Fruit fly (Drosophila melanogaster): Measurements from ENCODE around the gene CG9213.

CG9213 gene

DNA sequence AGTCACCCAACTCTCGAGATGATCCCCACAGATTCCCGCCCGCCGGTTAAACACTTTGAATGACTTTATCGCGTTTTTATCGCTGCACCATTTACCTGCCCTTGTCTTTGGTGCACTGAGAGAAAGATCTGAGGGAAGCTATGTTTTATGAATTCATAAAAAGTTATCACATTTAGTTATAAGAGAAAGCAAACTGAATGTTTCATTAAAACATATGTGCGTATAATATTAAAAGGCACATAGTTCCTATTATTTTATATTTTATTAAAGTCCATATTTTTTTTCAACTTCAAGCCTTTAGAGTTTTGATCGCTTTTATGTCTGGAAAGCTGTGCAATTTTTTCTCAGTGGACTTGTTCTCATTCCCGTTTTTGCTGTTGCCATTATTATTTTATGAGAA is 44.0 kb downstream of the CG9213 start (continued):
- TF ChIP-seq Meics (GFP tag; optimal IDR thresholded peaks at IDR 0.05) (peak; percentile 19), CG10979 (tag; optimal IDR thresholded peaks at IDR 0.05) (peak; percentile 8), CG11504 (tag; optimal IDR thresholded peaks at IDR 0.05) (peak; percentile 59), CG2712 (tag; optimal IDR thresholded peaks at IDR 0.05) (peak; percentile 8), CG2678 (tag; optimal IDR thresholded peaks at IDR 0.05) (peak; percentile 39), nmo (GFP tag; optimal IDR thresholded peaks at IDR 0.05) (peak; percentile 28), ro (GFP tag; IDR thresholded peaks at IDR 0.05) (no peak), CG31441 (GFP tag; IDR thresholded peaks at IDR 0.05) (0 out of 2 replicates have a peak, but pooled peaks have one; percentile 28), CG7839 (tag; optimal IDR thresholded peaks at IDR 0.05) (peak; percentile 50), CG7556 (GFP tag; optimal IDR thresholded peaks at IDR 0.05) (peak; percentile 29), CG30403 (GFP tag; optimal IDR thresholded peaks at IDR 0.05) (peak; percentile 9), CG12391 (tag; optimal IDR thresholded peaks at IDR 0.05) (peak; percentile 27), CG12155 (GFP tag; optimal IDR thresholded peaks at IDR 0.05) (no peak)

DNA sequence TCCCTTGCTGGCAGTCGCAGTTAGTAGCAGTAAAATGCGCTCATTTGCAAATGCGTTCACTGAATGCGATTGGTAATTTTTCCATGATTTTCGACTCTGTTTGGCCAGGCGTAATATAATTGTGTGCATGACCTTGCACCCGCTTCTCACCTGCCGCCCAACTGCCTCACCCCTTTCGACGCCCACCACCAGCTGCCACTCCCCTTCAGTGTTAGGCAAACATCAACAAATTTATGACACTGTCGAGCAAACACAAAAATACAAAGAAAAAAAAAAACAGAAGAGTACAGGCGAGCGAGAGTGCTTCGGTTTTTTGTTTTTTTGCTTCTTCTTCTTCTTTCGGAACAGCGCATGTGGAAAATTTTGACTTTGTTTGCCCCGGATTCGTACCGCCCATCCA is 44.4 kb downstream of the CG9213 start:
- no peak for TF ChIP-seq CG42726 (GFP tag; IDR thresholded peaks at IDR 0.05; ENCODE audit: partially characterized antibody)
- TF ChIP-seq Asciz (GFP tag; optimal IDR thresholded peaks at IDR 0.05): peak; percentile 1
- TF ChIP-seq Rx (GFP tag; IDR thresholded peaks at IDR 0.05): no peak
- peak; percentile 44 for TF ChIP-seq Med (GFP tag)
- no peak for TF ChIP-seq CG2129 (GFP tag; IDR thresholded peaks at IDR 0.05; ENCODE audit: partially characterized antibody)
- peak; percentile 36 for TF ChIP-seq ATbp (GFP tag; optimal IDR thresholded peaks at IDR 0.05)
- TF ChIP-seq ash1 (GFP tag; optimal IDR thresholded peaks at IDR 0.05): no peak
- TF ChIP-seq sob (GFP tag; IDR thresholded peaks at IDR 0.05): no peak
- peak; percentile 20 for TF ChIP-seq sqz (GFP tag; optimal IDR thresholded peaks at IDR 0.05)
- TF ChIP-seq chinmo (GFP tag; IDR thresholded peaks at IDR 0.05; ENCODE audit: partially characterized antibody): 0 out of 4 replicates have a peak, but pooled peaks have one; percentile 9
- peak; percentile 31 for TF ChIP-seq CG17385 (GFP tag; optimal IDR thresholded peaks at IDR 0.05)
- 0 out of 2 replicates have a peak, but pooled peaks have one; percentile 52 for TF ChIP-seq crol (GFP tag; IDR thresholded peaks at IDR 0.05)
- no peak for TF ChIP-seq rib (GFP tag; IDR thresholded peaks at IDR 0.05)
- TF ChIP-seq lab (GFP tag; optimal IDR thresholded peaks at IDR 0.05): peak; percentile 13
- peak; percentile 44 for TF ChIP-seq sens (GFP tag)

DNA sequence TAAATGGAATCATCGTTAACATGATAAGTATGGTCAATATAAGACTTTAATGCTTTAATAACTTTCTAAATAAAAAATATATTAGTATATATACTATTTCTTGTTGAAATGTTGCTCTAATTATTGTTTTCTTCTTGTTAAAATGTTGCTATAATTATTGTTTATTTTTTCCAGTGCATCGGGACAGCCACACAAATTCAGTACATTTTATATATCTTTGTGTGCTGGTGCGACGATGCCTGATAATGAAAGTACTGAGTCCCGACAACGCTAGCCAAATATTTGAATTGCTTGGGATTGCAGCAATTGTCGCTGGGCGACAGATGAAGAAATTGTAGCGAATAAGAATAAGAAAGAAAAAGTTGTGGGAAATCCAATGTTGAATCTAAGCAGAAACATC is 45.1 kb downstream of the CG9213 start:
- TF ChIP-seq phol (tag; optimal IDR thresholded peaks at IDR 0.05): no peak
- TF ChIP-seq Six4 (GFP tag; optimal IDR thresholded peaks at IDR 0.05): no peak
- no peak for TF ChIP-seq lola (GFP tag; optimal IDR thresholded peaks at IDR 0.05)
- TF ChIP-seq br (optimal IDR thresholded peaks at IDR 0.05): no peak
- TF ChIP-seq h (optimal IDR thresholded peaks at IDR 0.05): no peak
- TF ChIP-seq Myb (GFP tag; optimal IDR thresholded peaks at IDR 0.05): no peak
- TF ChIP-seq CG4360 (GFP tag; IDR thresholded peaks at IDR 0.05): no peak
- TF ChIP-seq gem (tag; optimal IDR thresholded peaks at IDR 0.05): peak; percentile 36
- no peak for TF ChIP-seq onecut (GFP tag; IDR thresholded peaks at IDR 0.05)
- no peak for TF ChIP-seq otp (GFP tag; IDR thresholded peaks at IDR 0.05)
- TF ChIP-seq CG12391 (tag; optimal IDR thresholded peaks at IDR 0.05): peak; percentile 5
- no peak for TF ChIP-seq CG14050 (GFP tag; IDR thresholded peaks at IDR 0.05)
- TF ChIP-seq CG3281 (GFP tag; optimal IDR thresholded peaks at IDR 0.05): no peak
- TF ChIP-seq CG2712 (tag; optimal IDR thresholded peaks at IDR 0.05): peak; percentile 28
- TF ChIP-seq en (GFP tag; optimal IDR thresholded peaks at IDR 0.05): no peak
- no peak for TF ChIP-seq CG10543 (GFP tag; optimal IDR thresholded peaks at IDR 0.05)
- TF ChIP-seq CG11504 (tag; optimal IDR thresholded peaks at IDR 0.05): peak; percentile 27
- no peak for TF ChIP-seq CG4328 (GFP tag; optimal IDR thresholded peaks at IDR 0.05)
- TF ChIP-seq CG7839 (tag; optimal IDR thresholded peaks at IDR 0.05): peak; percentile 30
- TF ChIP-seq ac (GFP tag; optimal IDR thresholded peaks at IDR 0.05): no peak
- TF ChIP-seq row (GFP tag; IDR thresholded peaks at IDR 0.05): peak; percentile 4; the same call in 1 of the 3 replicates
- TF ChIP-seq pfk (GFP tag; optimal IDR thresholded peaks at IDR 0.05): no peak
- TF ChIP-seq CG4424 (GFP tag; optimal IDR thresholded peaks at IDR 0.05): no peak
- TF ChIP-seq CG10209 (GFP tag; optimal IDR thresholded peaks at IDR 0.05): no peak
- no peak for TF ChIP-seq CG34224 (GFP tag; IDR thresholded peaks at IDR 0.05; ENCODE audit: partially characterized antibody)
